Worm (Caenorhabditis elegans): ENCODE measurements around the gene spig-10.

DNA sequence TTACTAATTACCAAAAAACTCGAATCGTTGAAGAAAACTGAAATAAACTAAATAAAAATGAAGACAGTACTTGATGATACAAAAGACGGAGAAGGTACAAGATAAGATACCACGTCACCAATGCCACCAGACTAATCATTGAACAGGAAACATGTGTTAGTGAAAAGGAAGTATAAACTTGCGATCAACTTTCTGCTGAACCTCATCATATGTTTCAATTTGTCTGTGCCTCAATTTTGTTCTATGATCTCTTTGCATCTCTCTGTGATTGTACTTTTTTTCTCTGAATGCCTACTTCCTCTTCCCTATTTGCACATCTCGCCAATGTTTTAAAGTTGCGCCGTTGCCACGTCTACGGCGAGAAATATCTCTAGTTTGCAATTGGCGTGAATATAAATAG, 12.1 kb upstream of the spig-10 start:
- TF ChIP-seq nhr-6 (tag; optimal IDR thresholded peaks at IDR 0.05) = peak; percentile 37
- no peak for TF ChIP-seq mdl-1 (tag; optimal IDR thresholded peaks at IDR 0.05)
- no peak for TF ChIP-seq lin-13 (GFP tag; optimal IDR thresholded peaks at IDR 0.05)
- peak; percentile 42 for TF ChIP-seq egl-27 (tag; optimal IDR thresholded peaks at IDR 0.05)
- no peak for TF ChIP-seq alr-1 (tag; optimal IDR thresholded peaks at IDR 0.05)
- TF ChIP-seq nhr-237 (tag; optimal IDR thresholded peaks at IDR 0.05) = no peak
- TF ChIP-seq peb-1 (tag; optimal IDR thresholded peaks at IDR 0.05) = no peak

Measured in whole organism, L2 larva.